Worm (Caenorhabditis elegans) whole organism, L4 larva: Measurements from ENCODE around the gene odr-7.

Experiments
- F37D6.2 ChIP-seq: sonication (generic microtip); optimal IDR thresholded peaks from 2 replicates; lab custom pipeline; 2016; ENCODE audit warnings: mild to moderate bottlenecking, missing genetic modification characterization, missing compliant biosample characterization
- Y75B8A.6 ChIP-seq: fragments of 200-800 bp; sonication (Bioruptor generic); IDR thresholded peaks from 2 replicates; pipeline ENCODE4 v1.3.6; 2022; ENCODE audit warnings: missing genetic modification reagents, missing genetic modification characterization, missing compliant biosample characterization
- aha-1 ChIP-seq: fragments of 150-350 bp; peaks from one replicate; lab custom pipeline; 2014; ENCODE audit warnings: missing biosample characterization, missing genetic modification characterization
- aly-2 ChIP-seq: sonication (generic microtip); optimal IDR thresholded peaks from 2 replicates; lab custom pipeline; 2018; ENCODE audit warnings: missing biosample characterization, missing genetic modification characterization
- ceh-62 ChIP-seq: sonication (generic microtip); optimal IDR thresholded peaks from 2 replicates; lab custom pipeline; 2017; ENCODE audit warnings: missing biosample characterization, missing genetic modification characterization
- ces-1 ChIP-seq: fragments of 150-350 bp; sonication (generic microtip); optimal IDR thresholded peaks from 4 replicates; lab custom pipeline; 2014; ENCODE audit warnings: missing biosample characterization, missing genetic modification reagents, missing genetic modification characterization
- daf-16 ChIP-seq, 3 experiments: sonication (generic microtip); optimal IDR thresholded peaks; 2 replicates each; lab custom pipeline; 2016 to 2017; ENCODE audit warnings: missing genetic modification characterization in 3 of 3, missing genetic modification reagents in 3 of 3, mild to moderate bottlenecking in 2 of 3, missing compliant biosample characterization in 2 of 3, missing biosample characterization in 1 of 3, moderate library complexity in 1 of 3
- dmd-6 ChIP-seq: fragments of 200-800 bp; sonication (Bioruptor generic); IDR thresholded peaks from 2 replicates; pipeline ENCODE4 v1.3.6; 2022; ENCODE audit warnings: missing genetic modification reagents, missing genetic modification characterization, missing compliant biosample characterization
- dpl-1 ChIP-seq: fragments of 150-350 bp; optimal IDR thresholded peaks from 2 replicates; lab custom pipeline; 2014; ENCODE audit warnings: missing biosample characterization, missing genetic modification reagents, missing genetic modification characterization
- fkh-10 ChIP-seq: fragments of 150-350 bp; optimal IDR thresholded peaks from 2 replicates; lab custom pipeline; 2014; ENCODE audit warnings: missing biosample characterization, missing genetic modification reagents, missing genetic modification characterization
- hlh-11 ChIP-seq: fragments of 200-800 bp; sonication (Bioruptor generic); optimal IDR thresholded peaks from 2 replicates; lab custom pipeline; 2018; ENCODE audit warnings: mild to moderate bottlenecking, missing genetic modification characterization, missing compliant biosample characterization
- hmg-1.1 ChIP-seq: fragments of 200-800 bp; sonication (Bioruptor generic); IDR thresholded peaks from 2 replicates; pipeline ENCODE4 v1.3.6; 2022; ENCODE audit warnings: missing genetic modification reagents, missing genetic modification characterization, missing compliant biosample characterization
- lim-7 ChIP-seq: fragments of 200-800 bp; sonication (Bioruptor generic); IDR thresholded peaks from 2 replicates; pipeline ENCODE4 v1.3.6; 2022; ENCODE audit warnings: missing genetic modification characterization, missing compliant biosample characterization
- madf-9 ChIP-seq: fragments of 200-800 bp; sonication (Bioruptor generic); conservative IDR thresholded peaks from 2 replicates; pipeline ENCODE4 v1.3.6; 2022; ENCODE audit warnings: missing genetic modification reagents, missing genetic modification characterization, missing compliant biosample characterization
- mdl-1 ChIP-seq, 2 experiments: fragments of 150-350 bp in 1 of 2; sonication (generic microtip) in 1 of 2; optimal IDR thresholded peaks; 2 replicates each; lab custom pipeline; 2014 to 2017; ENCODE audit warnings: missing biosample characterization in 2 of 2, missing genetic modification characterization in 2 of 2
- mxl-3 ChIP-seq: fragments of 200-800 bp; sonication (Bioruptor generic); optimal IDR thresholded peaks from 2 replicates; lab custom pipeline; 2018; ENCODE audit warnings: mild to moderate bottlenecking, missing genetic modification characterization, missing compliant biosample characterization
- nhr-102 ChIP-seq: sonication (generic microtip); optimal IDR thresholded peaks from 2 replicates; lab custom pipeline; 2016; ENCODE audit warnings: mild to moderate bottlenecking, missing genetic modification characterization, moderate library complexity, missing compliant biosample characterization
- nhr-111 ChIP-seq: fragments of 200-800 bp; sonication (Bioruptor generic); optimal IDR thresholded peaks from 2 replicates; lab custom pipeline; 2018; ENCODE audit warnings: mild to moderate bottlenecking, missing genetic modification characterization, missing compliant biosample characterization
- nhr-237 ChIP-seq: sonication (generic microtip); optimal IDR thresholded peaks from 2 replicates; lab custom pipeline; 2017; ENCODE audit warnings: missing biosample characterization, missing genetic modification characterization
- nhr-28 ChIP-seq: fragments of 150-350 bp; optimal IDR thresholded peaks from 2 replicates; lab custom pipeline; 2014; ENCODE audit warnings: missing biosample characterization, missing genetic modification characterization
- nhr-42 ChIP-seq: fragments of 200-800 bp; sonication (Bioruptor generic); IDR thresholded peaks from 2 replicates; pipeline ENCODE4 v1.3.6; 2022; ENCODE audit warnings: missing genetic modification characterization, missing compliant biosample characterization
- nhr-48 ChIP-seq: sonication (generic microtip); optimal IDR thresholded peaks from 2 replicates; lab custom pipeline; 2016; ENCODE audit warnings: mild to moderate bottlenecking, missing genetic modification characterization, missing compliant biosample characterization
- nhr-6 ChIP-seq: fragments of 150-350 bp; optimal IDR thresholded peaks from 2 replicates; lab custom pipeline; 2014; ENCODE audit warnings: missing biosample characterization, missing genetic modification characterization
- nhr-77 ChIP-seq: fragments of 150-350 bp; optimal IDR thresholded peaks from 2 replicates; lab custom pipeline; 2014; ENCODE audit warnings: missing biosample characterization, missing genetic modification characterization
- pha-4 ChIP-seq, 2 experiments: fragments of 150-350 bp in 1 of 2; fragments of 200-800 bp in 1 of 2; sonication (Bioruptor generic) in 1 of 2; IDR thresholded peaks in 1 of 2; optimal IDR thresholded peaks in 1 of 2; 2 replicates each; pipeline versions ENCODE4 v1.3.6 to Lab custom; 2014 to 2022; ENCODE audit warnings: missing genetic modification characterization in 2 of 2, missing genetic modification reagents in 2 of 2, missing biosample characterization in 1 of 2, missing compliant biosample characterization in 1 of 2
- php-3 ChIP-seq: fragments of 200-800 bp; sonication (Bioruptor generic); IDR thresholded peaks from 2 replicates; pipeline ENCODE4 v1.3.6; 2022; ENCODE audit warnings: missing genetic modification reagents, missing genetic modification characterization, missing compliant biosample characterization
- pqm-1 ChIP-seq: sonication (generic microtip); optimal IDR thresholded peaks from 2 replicates; lab custom pipeline; 2017; ENCODE audit warnings: missing biosample characterization, missing genetic modification characterization
- sdz-12 ChIP-seq: fragments of 200-800 bp; sonication (Bioruptor generic); optimal IDR thresholded peaks from 2 replicates; lab custom pipeline; 2018; ENCODE audit warnings: mild to moderate bottlenecking, missing genetic modification characterization, missing compliant biosample characterization
- set-16 ChIP-seq: fragments of 200-800 bp; sonication (Bioruptor generic); IDR thresholded peaks from 2 replicates; pipeline ENCODE4 v1.3.6; 2022; ENCODE audit warnings: missing genetic modification reagents, missing genetic modification characterization, missing compliant biosample characterization
- skn-1 ChIP-seq: fragments of 150-350 bp; optimal IDR thresholded peaks from 2 replicates; lab custom pipeline; 2014; ENCODE audit warnings: missing biosample characterization, missing genetic modification characterization
- snpc-1.2 ChIP-seq: fragments of 200-800 bp; sonication (Bioruptor generic); IDR thresholded peaks from 2 replicates; pipeline ENCODE4 v1.3.6; 2022; ENCODE audit warnings: missing genetic modification reagents, missing genetic modification characterization, missing compliant biosample characterization
- snpc-4 ChIP-seq: fragments of 150-350 bp; optimal IDR thresholded peaks from 2 replicates; lab custom pipeline; 2014; ENCODE audit warnings: missing biosample characterization, missing genetic modification characterization
- spr-1 ChIP-seq: sonication (generic microtip); optimal IDR thresholded peaks from 2 replicates; lab custom pipeline; 2016; ENCODE audit warnings: mild to moderate bottlenecking, missing genetic modification characterization, missing compliant biosample characterization
- unc-39 ChIP-seq: sonication (generic microtip); optimal IDR thresholded peaks from 2 replicates; lab custom pipeline; 2017; ENCODE audit warnings: missing biosample characterization, missing genetic modification characterization
- unc-62 ChIP-seq, 3 experiments: fragments of 150-350 bp in 1 of 3; sonication (generic microtip); optimal IDR thresholded peaks in 2 of 3; peaks in 1 of 3; 1 replicate in 1 of 3; 2 replicates in 2 of 3; lab custom pipeline; 2014 to 2017; ENCODE audit warnings: missing biosample characterization in 3 of 3, missing genetic modification characterization in 3 of 3, missing genetic modification reagents in 3 of 3, missing genotype in 1 of 3
- zip-2 ChIP-seq: fragments of 150-350 bp; optimal IDR thresholded peaks from 2 replicates; lab custom pipeline; 2014; ENCODE audit warnings: missing biosample characterization, missing genetic modification characterization
- ztf-11 ChIP-seq: fragments of 150-350 bp; optimal IDR thresholded peaks from 2 replicates; lab custom pipeline; 2014; ENCODE audit warnings: missing biosample characterization, missing genetic modification characterization

odr-7 gene

ce11 chrX:12478465-12478864 is 17.0 kb upstream of the odr-7 start (continued):
- TF ChIP-seq nhr-28 (tag; lab: Kevin White, UChicago) (peak; percentile 58), unc-39 (tag; lab: Kevin White, UChicago) (no peak), ztf-11 (tag; lab: Kevin White, UChicago) (no peak), sdz-12 (no peak), snpc-4 (tag; lab: Kevin White, UChicago) (no peak), mxl-3 (GFP tag; lab: Kevin White, UChicago) (no peak), pha-4 (GFP tag; IDR thresholded peaks at IDR 0.05; lab: Robert Waterston, UW) (no peak), pha-4 (tag; optimal IDR thresholded peaks at IDR 0.05; lab: Kevin White, UChicago) (no peak)
- TF ChIP-seq, all 104 proteins: peak for 4

ce11 chrX:12477341-12477740 is 15.9 kb upstream of the odr-7 start, which contains the start of gene F45E6.1:
Gene F45E6.1, minus strand, starts transcription at chrX:12477441.
- TF ChIP-seq mdl-1 (tag; optimal IDR thresholded peaks at IDR 0.05; lab: Kevin White, UChicago) (no peak), unc-62 (GFP tag; optimal IDR thresholded peaks at IDR 0.05 in 1 of 2; lab: Kevin White, UChicago) (peak in 1 of 2 experiments; percentile 35), unc-62 (tag; optimal IDR thresholded peaks at IDR 0.05; lab: Kevin White, UChicago) (no peak)

- TF ChIP-seq aha-1 (tag; lab: Kevin White, UChicago) (peak; percentile 54), unc-62 (GFP tag; optimal IDR thresholded peaks at IDR 0.05 in 1 of 2; lab: Kevin White, UChicago) (peak in 1 of 2 experiments; percentile 6), unc-62 (tag; optimal IDR thresholded peaks at IDR 0.05; lab: Kevin White, UChicago) (no peak), Y75B8A.6 (GFP tag; lab: Robert Waterston, UW) (no peak)
Observed at ce11 chrX:12476412-12476811, 15.0 kb upstream of the odr-7 start.

ce11 chrX:12472232-12472631 is 10.8 kb upstream of the odr-7 start:
- TF ChIP-seq spr-1 (tag; lab: Kevin White, UChicago) (no peak), set-16 (GFP tag; lab: Robert Waterston, UW) (0 out of 2 replicates have a peak, but pooled peaks have one; percentile 10), aha-1 (tag; lab: Kevin White, UChicago) (peak; percentile 94), nhr-111 (no peak), nhr-48 (no peak), mdl-1 (tag; optimal IDR thresholded peaks at IDR 0.05; lab: Kevin White, UChicago) (no peak), unc-62 (GFP tag; optimal IDR thresholded peaks at IDR 0.05 in 1 of 2; lab: Kevin White, UChicago) (no peak), unc-62 (tag; optimal IDR thresholded peaks at IDR 0.05; lab: Kevin White, UChicago) (no peak), dmd-6 (GFP tag; lab: Robert Waterston, UW) (no peak)
- TF ChIP-seq, all 104 proteins: peak for 2

- TF ChIP-seq F37D6.2 (tag; lab: Kevin White, UChicago), result no peak
- TF ChIP-seq unc-62 (GFP tag; optimal IDR thresholded peaks at IDR 0.05 in 1 of 2; lab: Kevin White, UChicago), result peak in 1 of 2 experiments; percentile 94
- TF ChIP-seq unc-62 (tag; optimal IDR thresholded peaks at IDR 0.05; lab: Kevin White, UChicago), result no peak
- TF ChIP-seq ceh-62 (tag; lab: Kevin White, UChicago), result no peak
- TF ChIP-seq skn-1, result no peak
- TF ChIP-seq lim-7 (GFP tag; lab: Robert Waterston, UW), result no peak
- no peak for TF ChIP-seq nhr-42
- TF ChIP-seq nhr-48, result no peak
Observed at ce11 chrX:12469846-12470245, 8.4 kb upstream of the odr-7 start.

ce11 chrX:12467660-12468111 is 6.2 kb upstream of the odr-7 start, which contains the start of gene myo-2:
Gene myo-2, plus strand, starts transcription at chrX:12468061.
- TF ChIP-seq set-16 (GFP tag; lab: Robert Waterston, UW) (peak; percentile 14; the same call in 1 of the 2 replicates), nhr-6 (tag; lab: Kevin White, UChicago) (no peak)

- no peak for TF ChIP-seq nhr-42
- TF ChIP-seq madf-9 (GFP tag; lab: Robert Waterston, UW), result no peak
- TF ChIP-seq hlh-11 (tag; lab: Kevin White, UChicago), result peak; percentile 66
- no peak for TF ChIP-seq daf-16 (GFP tag; optimal IDR thresholded peaks at IDR 0.05; lab: Kevin White, UChicago)
- TF ChIP-seq daf-16 (tag; optimal IDR thresholded peaks at IDR 0.05; lab: Kevin White, UChicago), result peak; percentile 91
- TF ChIP-seq zip-2, result no peak
- peak; percentile 58 for TF ChIP-seq dmd-6 (GFP tag; lab: Robert Waterston, UW)
- TF ChIP-seq ces-1 (GFP tag; lab: Kevin White, UChicago), result no peak
- TF ChIP-seq nhr-77 (tag; lab: Kevin White, UChicago), result peak; percentile 51
- no peak for TF ChIP-seq hmg-1.1 (GFP tag; lab: Robert Waterston, UW)
- TF ChIP-seq fkh-10 (GFP tag; lab: Kevin White, UChicago), result no peak
- peak; percentile 85 for TF ChIP-seq nhr-28 (tag; lab: Kevin White, UChicago)
- no peak for TF ChIP-seq nhr-237 (tag; lab: Kevin White, UChicago)
- no peak for TF ChIP-seq snpc-4 (tag; lab: Kevin White, UChicago)
- TF ChIP-seq nhr-102 (tag; lab: Kevin White, UChicago), result peak; percentile 19
- no peak for TF ChIP-seq aly-2 (tag; lab: Kevin White, UChicago)
- TF ChIP-seq pqm-1, result peak; percentile 74
- no peak for TF ChIP-seq dpl-1
- TF ChIP-seq snpc-1.2 (GFP tag; lab: Robert Waterston, UW), result no peak
- TF ChIP-seq php-3 (GFP tag; lab: Robert Waterston, UW), result peak; percentile 68
Observed at ce11 chrX:12466769-12467168, 5.3 kb upstream of the odr-7 start, which contains the start of gene cdf-2. Gene cdf-2, minus strand, starts transcription at chrX:12466917.
